Worm (Caenorhabditis elegans): Measurements from ENCODE around the gene H12D21.9.
"Not testable (repeated sequence)": the region's sequence is repeated elsewhere in the genome, so short reads cannot be mapped to it uniquely, and the experiment has no call there.

DNA sequence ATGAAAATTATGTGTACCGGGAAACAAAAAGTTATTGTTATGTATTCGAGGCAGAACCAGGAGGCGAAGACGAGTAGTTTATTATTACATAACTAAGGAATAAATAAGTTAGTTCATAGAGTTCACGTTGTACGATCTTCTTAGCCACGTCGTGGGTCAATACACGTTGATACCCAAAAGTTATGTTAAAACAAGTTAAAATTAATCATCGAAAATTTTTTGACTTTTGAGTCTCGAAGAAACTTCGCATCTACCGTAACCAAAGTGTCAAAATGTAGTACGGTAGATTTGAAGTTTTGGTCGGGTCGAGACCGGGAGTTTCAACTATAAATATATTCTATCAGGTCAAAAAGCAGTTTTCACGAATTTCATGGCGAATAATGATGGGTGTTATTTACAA is 32.6 kb downstream of the H12D21.9 start, which contains the start of gene ZC412.10:
- not testable (repeated sequence) for TF ChIP-seq lin-13 (GFP tag; optimal IDR thresholded peaks at IDR 0.05); lir-3 (tag; optimal IDR thresholded peaks at IDR 0.05); unc-39 (tag; optimal IDR thresholded peaks at IDR 0.05); nhr-25 (tag; optimal IDR thresholded peaks at IDR 0.05; ENCODE audit: borderline replicate concordance, insufficient read depth); D1046.2 (GFP tag; IDR thresholded peaks at IDR 0.05); ztf-11 (tag; optimal IDR thresholded peaks at IDR 0.05); lin-39 (tag; optimal IDR thresholded peaks at IDR 0.05); fos-1 (tag; optimal IDR thresholded peaks at IDR 0.05); mdt-29 (GFP tag; IDR thresholded peaks at IDR 0.05); nhr-76 (tag; optimal IDR thresholded peaks at IDR 0.05); daf-12 (tag; optimal IDR thresholded peaks at IDR 0.05); pha-4 (GFP tag; IDR thresholded peaks at IDR 0.05); pha-4 (tag; optimal IDR thresholded peaks at IDR 0.05); ces-1 (GFP tag; optimal IDR thresholded peaks at IDR 0.05)

Measured in whole organism, L4 larva.